Worm (Caenorhabditis elegans) whole organism, L3 larva: Measurements from ENCODE around the gene C17F4.2.
A peak's percentile ranks its signal among the peaks of the same experiment; 100 is the strongest.
"Not testable (repeated sequence)": the region's sequence is repeated elsewhere in the genome, so short reads cannot be mapped to it uniquely, and the experiment has no call there.

ENCODE experiments used
- ZK546.5 ChIP-seq: sonication (generic microtip); optimal IDR thresholded peaks from 2 replicates; lab custom pipeline; 2017; ENCODE audit warnings: missing biosample characterization, missing genetic modification characterization
- aly-2 ChIP-seq: fragments of 150-350 bp; optimal IDR thresholded peaks from 2 replicates; lab custom pipeline; 2014; ENCODE audit warnings: missing biosample characterization, missing genetic modification characterization
- ama-1 ChIP-seq: fragments of 150-350 bp; optimal IDR thresholded peaks from 2 replicates; lab custom pipeline; 2018
- ceh-16 ChIP-seq: sonication (generic microtip); optimal IDR thresholded peaks from 2 replicates; lab custom pipeline; 2017; ENCODE audit warnings: missing biosample characterization, missing genetic modification characterization
- ceh-82 ChIP-seq: fragments of 150-350 bp; optimal IDR thresholded peaks from 2 replicates; lab custom pipeline; 2014; ENCODE audit warnings: missing biosample characterization, missing genetic modification characterization
- ceh-9 ChIP-seq: sonication (generic microtip); optimal IDR thresholded peaks from 2 replicates; lab custom pipeline; 2018; ENCODE audit warnings: missing biosample characterization, missing genetic modification characterization
- daf-12 ChIP-seq: fragments of 150-350 bp; optimal IDR thresholded peaks from 2 replicates; lab custom pipeline; 2014; ENCODE audit warnings: missing biosample characterization, missing genetic modification reagents, missing genetic modification characterization
- egl-27 ChIP-seq: sonication (generic microtip); optimal IDR thresholded peaks from 4 replicates; lab custom pipeline; 2017; ENCODE audit warnings: missing biosample characterization, missing genetic modification reagents, missing genetic modification characterization
- elt-2 ChIP-seq: sonication (generic microtip); optimal IDR thresholded peaks from 2 replicates; lab custom pipeline; 2016; ENCODE audit warnings: missing genetic modification reagents, mild to moderate bottlenecking, missing genetic modification characterization, missing compliant biosample characterization
- elt-3 ChIP-seq, 3 experiments: fragments of 150-350 bp in 1 of 3; sonication (generic microtip) in 2 of 3; optimal IDR thresholded peaks; 2 replicates in 2 of 3; 4 replicates in 1 of 3; lab custom pipeline; 2014 to 2017; ENCODE audit warnings: missing biosample characterization in 3 of 3, missing genetic modification characterization in 3 of 3
- fkh-10 ChIP-seq: sonication (generic microtip); optimal IDR thresholded peaks from 2 replicates; lab custom pipeline; 2017; ENCODE audit warnings: missing biosample characterization, missing genetic modification reagents, missing genetic modification characterization
- hmg-11 ChIP-seq: sonication (generic microtip); optimal IDR thresholded peaks from 2 replicates; lab custom pipeline; 2016; ENCODE audit warnings: missing genetic modification characterization, missing compliant biosample characterization
- jun-1 ChIP-seq: fragments of 150-350 bp; optimal IDR thresholded peaks from 2 replicates; lab custom pipeline; 2014; ENCODE audit warnings: missing biosample characterization, missing genetic modification reagents, missing genetic modification characterization
- lin-39 ChIP-seq: fragments of 150-350 bp; optimal IDR thresholded peaks from 2 replicates; lab custom pipeline; 2018; ENCODE audit warnings: missing biosample characterization, missing genetic modification reagents, missing genetic modification characterization
- lsy-12 ChIP-seq: sonication (generic microtip); optimal IDR thresholded peaks from 2 replicates; lab custom pipeline; 2016; ENCODE audit warnings: mild to moderate bottlenecking, missing genetic modification characterization, missing compliant biosample characterization
- mdl-1 ChIP-seq: fragments of 150-350 bp; optimal IDR thresholded peaks from 2 replicates; lab custom pipeline; 2014; ENCODE audit warnings: missing biosample characterization, missing genetic modification characterization
- mml-1 ChIP-seq: fragments of 150-350 bp; sonication (generic microtip); optimal IDR thresholded peaks from 3 replicates; lab custom pipeline; 2014; ENCODE audit warnings: missing biosample characterization, missing genetic modification characterization
- nfya-1 ChIP-seq: sonication (generic microtip); optimal IDR thresholded peaks from 2 replicates; lab custom pipeline; 2017; ENCODE audit warnings: missing genetic modification characterization, mild to moderate bottlenecking, missing compliant biosample characterization, antibody characterized with exemption, moderate library complexity; ENCODE audit not compliant: insufficient read depth
- nhr-11 ChIP-seq: fragments of 150-350 bp; optimal IDR thresholded peaks from 2 replicates; lab custom pipeline; 2014; ENCODE audit warnings: missing biosample characterization, missing genetic modification characterization
- nhr-23 ChIP-seq: fragments of 150-350 bp; optimal IDR thresholded peaks from 2 replicates; lab custom pipeline; 2014; ENCODE audit warnings: missing biosample characterization, missing genetic modification reagents, missing genetic modification characterization
- nhr-25 ChIP-seq: sonication (generic microtip); optimal IDR thresholded peaks from 2 replicates; lab custom pipeline; 2017; ENCODE audit warnings: missing biosample characterization, missing genetic modification characterization
- nhr-28 ChIP-seq: fragments of 150-350 bp; optimal IDR thresholded peaks from 2 replicates; lab custom pipeline; 2014; ENCODE audit warnings: missing biosample characterization, missing genetic modification characterization
- nhr-43 ChIP-seq: sonication (generic microtip); optimal IDR thresholded peaks from 2 replicates; lab custom pipeline; 2016; ENCODE audit warnings: mild to moderate bottlenecking, missing genetic modification characterization, missing compliant biosample characterization; ENCODE audit not compliant: poor library complexity, severe bottlenecking
- nhr-76 ChIP-seq: fragments of 150-350 bp; sonication (generic microtip); optimal IDR thresholded peaks from 5 replicates; lab custom pipeline; 2014; ENCODE audit warnings: missing biosample characterization, missing genetic modification characterization
- nhr-77 ChIP-seq: fragments of 150-350 bp; optimal IDR thresholded peaks from 2 replicates; lab custom pipeline; 2014; ENCODE audit warnings: missing biosample characterization, missing genetic modification characterization
- pha-4 ChIP-seq: fragments of 150-350 bp; optimal IDR thresholded peaks from 2 replicates; lab custom pipeline; 2014; ENCODE audit warnings: missing biosample characterization, missing genetic modification reagents, missing genetic modification characterization
- pqm-1 ChIP-seq: fragments of 150-350 bp; optimal IDR thresholded peaks from 2 replicates; lab custom pipeline; 2017; ENCODE audit warnings: missing biosample characterization, missing genetic modification characterization, inconsistent platforms
- sea-2 ChIP-seq: fragments of 150-350 bp; sonication (generic microtip); optimal IDR thresholded peaks from 4 replicates; lab custom pipeline; 2014; ENCODE audit warnings: missing biosample characterization, missing genetic modification reagents, missing genetic modification characterization
- tbx-2 ChIP-seq: sonication (generic microtip); optimal IDR thresholded peaks from 2 replicates; lab custom pipeline; 2016; ENCODE audit warnings: mild to moderate bottlenecking, missing genetic modification characterization, missing compliant biosample characterization
- zag-1 ChIP-seq: fragments of 150-350 bp; optimal IDR thresholded peaks from 2 replicates; lab custom pipeline; 2014; ENCODE audit warnings: missing biosample characterization, missing genetic modification characterization
- ztf-11 ChIP-seq: fragments of 150-350 bp; optimal IDR thresholded peaks from 2 replicates; lab custom pipeline; 2014; ENCODE audit warnings: missing biosample characterization, missing genetic modification characterization
- ztf-4 ChIP-seq: fragments of 150-350 bp; optimal IDR thresholded peaks from 2 replicates; lab custom pipeline; 2014; ENCODE audit warnings: missing biosample characterization, missing genetic modification characterization

C17F4.2 gene

DNA sequence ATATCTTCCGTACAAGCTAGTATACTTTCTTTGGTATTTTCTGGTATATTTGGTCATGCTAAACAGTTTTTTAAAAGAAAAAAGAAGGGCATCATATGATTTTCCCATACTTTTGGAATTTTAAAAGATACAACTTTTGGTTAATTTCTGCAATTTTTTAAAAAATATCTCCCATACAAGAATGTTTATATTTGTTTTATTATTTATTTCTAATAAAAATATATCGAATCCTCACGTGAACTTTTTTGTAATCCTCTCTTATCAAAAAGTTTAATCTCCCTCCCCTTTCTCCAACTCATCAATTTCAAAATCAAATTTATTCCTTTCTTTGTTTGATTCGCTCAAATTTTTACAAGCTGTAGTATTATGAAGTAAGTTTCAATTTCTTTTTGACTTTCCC is 33.9 kb downstream of the C17F4.2 start, which contains the start of gene nep-13:
TSS of gene nep-13 (plus strand) at position 301 of the 400 bp plus-strand sequence.
- TF ChIP-seq nhr-23 (tag; lab: Kevin White, UChicago) (no peak), mml-1 (tag; lab: Kevin White, UChicago) (no peak), nhr-77 (tag; lab: Kevin White, UChicago) (no peak), pha-4 (tag; lab: Kevin White, UChicago) (no peak), hmg-11 (tag; lab: Kevin White, UChicago) (no peak), nhr-25 (tag; lab: Kevin White, UChicago) (no peak), aly-2 (tag; lab: Kevin White, UChicago) (no peak), lin-39 (tag; lab: Kevin White, UChicago) (no peak), ztf-11 (tag; lab: Kevin White, UChicago) (no peak), fkh-10 (GFP tag; lab: Kevin White, UChicago) (no peak), ZK546.5 (tag; lab: Kevin White, UChicago) (no peak), ceh-9 (tag; lab: Kevin White, UChicago) (no peak), jun-1 (tag; lab: Kevin White, UChicago) (no peak), nhr-11 (tag; lab: Kevin White, UChicago) (no peak), tbx-2 (tag; lab: Kevin White, UChicago) (no peak)

DNA sequence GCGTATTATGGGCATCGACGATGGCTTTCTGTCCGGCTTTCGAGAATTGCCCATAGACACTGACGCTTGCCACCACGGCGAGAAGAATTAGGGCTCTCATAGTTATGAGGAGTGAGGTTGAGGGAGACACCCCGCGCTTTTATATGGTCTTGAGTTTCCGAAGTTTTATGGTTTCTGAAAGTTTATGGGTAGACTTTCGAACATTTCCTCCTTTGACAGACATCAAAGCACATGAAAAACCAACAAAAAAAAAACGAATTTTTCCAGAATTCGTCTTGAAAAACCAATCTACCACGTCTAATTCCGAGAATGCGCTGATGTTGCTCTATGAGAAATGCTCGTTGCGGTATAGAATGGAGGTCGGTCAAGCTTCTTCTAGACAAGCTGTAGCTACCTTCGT is 36.1 kb downstream of the C17F4.2 start, which contains the start of gene scl-15:
TSS of gene scl-15 (minus strand) at position 101 of the 400 bp plus-strand sequence.
- no peak for TF ChIP-seq ceh-82 (tag; lab: Kevin White, UChicago)
- no peak for TF ChIP-seq daf-12 (tag; lab: Kevin White, UChicago)
- TF ChIP-seq aly-2 (tag; lab: Kevin White, UChicago) = no peak
- no peak for TF ChIP-seq mdl-1
- no peak for TF ChIP-seq nhr-25 (tag; lab: Kevin White, UChicago)
- TF ChIP-seq lsy-12 (tag; lab: Kevin White, UChicago) = no peak
- no peak for TF ChIP-seq zag-1

DNA sequence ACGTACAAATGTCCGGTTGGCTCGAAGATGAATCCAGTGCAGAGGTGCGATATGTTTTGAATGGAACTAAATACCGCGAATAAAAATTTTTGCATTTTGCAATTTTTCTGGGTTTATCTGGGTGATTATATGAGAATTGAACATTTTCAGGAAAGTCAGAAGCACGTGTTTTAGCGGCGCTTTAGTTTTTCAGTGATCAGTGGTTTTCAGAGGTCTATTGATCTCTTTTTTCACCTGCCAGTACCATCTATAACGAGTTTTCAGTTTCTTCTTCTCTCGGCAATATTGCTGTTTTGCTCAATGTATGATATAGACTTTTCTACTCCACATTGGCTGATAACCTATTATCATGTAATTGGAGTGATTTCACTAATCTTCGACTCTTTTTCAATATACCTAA is 38.6 kb downstream of the C17F4.2 start, which contains the start of gene sri-63:
TSS of gene sri-63 (plus strand) at position 301 of the 400 bp plus-strand sequence.
- TF ChIP-seq nhr-76 (tag; lab: Kevin White, UChicago) (no peak), egl-27 (tag; lab: Kevin White, UChicago) (no peak), elt-3 (tag; optimal IDR thresholded peaks at IDR 0.05; lab: Kevin White, UChicago) (no peak), ama-1 (no peak), lin-39 (tag; lab: Kevin White, UChicago) (no peak), tbx-2 (tag; lab: Kevin White, UChicago) (no peak)

DNA sequence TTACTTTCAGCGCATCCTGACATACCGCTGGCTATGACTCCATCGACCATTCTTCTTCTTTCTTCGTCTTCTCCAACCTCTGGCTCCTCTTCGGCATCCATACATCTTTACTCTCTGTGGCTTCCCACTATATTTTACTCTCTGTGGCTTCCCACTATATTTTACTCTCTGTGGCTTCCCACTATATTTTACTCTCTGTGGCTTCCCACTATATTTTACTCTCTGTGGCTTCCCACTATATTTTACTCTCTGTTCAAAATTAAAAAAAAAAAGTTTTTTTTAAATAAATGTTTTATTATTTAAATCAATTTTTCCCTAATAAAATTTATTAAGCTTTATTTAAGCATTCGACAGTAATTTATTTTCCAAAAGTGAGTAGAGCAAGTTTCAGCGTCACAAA is 42.1 kb downstream of the C17F4.2 start, which contains the start of gene F39E9.14:
TSS of gene F39E9.14 (minus strand) at position 101 of the 400 bp plus-strand sequence.
- not testable (repeated sequence) for TF ChIP-seq nhr-43, hmg-11, mml-1 (tag; lab: Kevin White, UChicago)
- TF ChIP-seq, all 47 proteins: peak for 0; not testable (repeated sequence) for 47

DNA sequence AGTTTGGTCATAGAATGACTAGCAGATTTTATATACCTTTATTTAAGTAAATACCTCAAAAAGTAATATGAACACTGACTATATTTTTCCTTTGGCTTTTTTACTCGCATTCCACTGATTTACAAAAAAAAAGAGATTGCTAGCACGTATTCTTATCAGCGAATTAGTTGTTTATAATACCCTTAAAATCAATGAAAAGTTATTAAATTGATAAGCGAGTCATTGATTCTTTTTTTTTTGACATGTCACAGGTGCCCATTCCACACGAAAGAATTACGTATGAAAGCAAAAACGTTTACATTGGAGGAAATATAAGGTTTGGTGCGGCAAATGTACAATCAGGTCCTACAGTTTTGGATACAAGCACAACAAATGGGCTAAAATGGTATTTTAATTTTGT is 46.7 kb downstream of the C17F4.2 start, which contains the start of gene btb-17:
TSS of gene btb-17 (plus strand) at position 213 of the 400 bp plus-strand sequence.
- TF ChIP-seq nhr-11 (tag; lab: Kevin White, UChicago) (no peak), nhr-28 (tag; lab: Kevin White, UChicago) (no peak), pqm-1 (tag; lab: Kevin White, UChicago) (peak; percentile 55), sea-2 (no peak), ztf-4 (no peak), nhr-23 (tag; lab: Kevin White, UChicago) (no peak), ceh-16 (no peak), elt-2 (tag; lab: Kevin White, UChicago) (peak; percentile 77), ama-1 (no peak), nfya-1 (tag; lab: Kevin White, UChicago) (no peak)
